Worm (Caenorhabditis elegans) whole organism, L4 larva: ENCODE results near the gene srj-18.

ENCODE experiments used
- R02D3.7 ChIP-seq: fragments of 150-350 bp; sonication (generic microtip); optimal IDR thresholded peaks from 3 replicates; lab custom pipeline; 2014; ENCODE audit warnings: missing biosample characterization, missing genetic modification characterization
- T20F7.1 ChIP-seq: fragments of 200-800 bp; sonication (Bioruptor generic); optimal IDR thresholded peaks from 2 replicates; lab custom pipeline; 2018; ENCODE audit warnings: mild to moderate bottlenecking, missing genetic modification characterization, missing compliant biosample characterization
- T26A8.4 ChIP-seq: fragments of 200-800 bp; sonication (Bioruptor generic); IDR thresholded peaks from 2 replicates; pipeline ENCODE4 v1.3.6; 2022; ENCODE audit warnings: missing genetic modification characterization, missing compliant biosample characterization
- ZK337.2 ChIP-seq: fragments of 200-800 bp; sonication (Bioruptor generic); IDR thresholded peaks from 2 replicates; pipeline ENCODE4 v1.3.6; 2022; ENCODE audit warnings: missing genetic modification reagents, missing genetic modification characterization, missing compliant biosample characterization
- aha-1 ChIP-seq: fragments of 150-350 bp; peaks from one replicate; lab custom pipeline; 2014; ENCODE audit warnings: missing biosample characterization, missing genetic modification characterization
- ceh-28 ChIP-seq: fragments of 150-350 bp; optimal IDR thresholded peaks from 2 replicates; lab custom pipeline; 2014; ENCODE audit warnings: missing biosample characterization, missing genetic modification reagents, missing genetic modification characterization
- ctbp-1 ChIP-seq: fragments of 200-800 bp; sonication (Bioruptor generic); IDR thresholded peaks from 2 replicates; pipeline ENCODE4 v1.3.6; 2022; ENCODE audit warnings: missing genetic modification reagents, missing genetic modification characterization, missing compliant biosample characterization
- daf-12 ChIP-seq: fragments of 150-350 bp; optimal IDR thresholded peaks from 2 replicates; lab custom pipeline; 2014; ENCODE audit warnings: missing biosample characterization, missing genetic modification reagents, missing genetic modification characterization
- daf-16 ChIP-seq, 3 experiments: sonication (generic microtip); optimal IDR thresholded peaks; 2 replicates each; lab custom pipeline; 2016 to 2017; ENCODE audit warnings: missing genetic modification characterization in 3 of 3, missing genetic modification reagents in 3 of 3, mild to moderate bottlenecking in 2 of 3, missing compliant biosample characterization in 2 of 3, missing biosample characterization in 1 of 3, moderate library complexity in 1 of 3
- daf-19 ChIP-seq: fragments of 200-800 bp; sonication (Bioruptor generic); conservative IDR thresholded peaks from 2 replicates; pipeline ENCODE4 v1.3.6; 2022; ENCODE audit warnings: missing genetic modification characterization, missing compliant biosample characterization
- daf-8 ChIP-seq: fragments of 200-800 bp; sonication (Bioruptor generic); IDR thresholded peaks from 2 replicates; pipeline ENCODE4 v1.3.6; 2022; ENCODE audit warnings: missing genetic modification characterization, missing compliant biosample characterization
- dmd-6 ChIP-seq: fragments of 200-800 bp; sonication (Bioruptor generic); IDR thresholded peaks from 2 replicates; pipeline ENCODE4 v1.3.6; 2022; ENCODE audit warnings: missing genetic modification reagents, missing genetic modification characterization, missing compliant biosample characterization
- dmd-8 ChIP-seq: fragments of 200-800 bp; sonication (Bioruptor generic); IDR thresholded peaks from 2 replicates; pipeline ENCODE4 v1.3.6; 2022; ENCODE audit warnings: missing genetic modification characterization, missing compliant biosample characterization
- hlh-11 ChIP-seq: fragments of 200-800 bp; sonication (Bioruptor generic); optimal IDR thresholded peaks from 2 replicates; lab custom pipeline; 2018; ENCODE audit warnings: mild to moderate bottlenecking, missing genetic modification characterization, missing compliant biosample characterization
- lin-1 ChIP-seq: fragments of 200-800 bp; sonication (Bioruptor generic); IDR thresholded peaks from 2 replicates; pipeline ENCODE4 v1.3.6; 2022; ENCODE audit warnings: missing genetic modification reagents, missing genetic modification characterization, missing compliant biosample characterization
- lin-13 ChIP-seq: fragments of 150-350 bp; optimal IDR thresholded peaks from 2 replicates; lab custom pipeline; 2014; ENCODE audit warnings: missing biosample characterization, missing genetic modification reagents, missing genetic modification characterization
- lin-38 ChIP-seq: fragments of 200-800 bp; sonication (Bioruptor generic); IDR thresholded peaks from 2 replicates; pipeline ENCODE4 v1.3.6; 2022; ENCODE audit warnings: missing genetic modification reagents, missing genetic modification characterization, missing compliant biosample characterization
- lin-39 ChIP-seq: fragments of 150-350 bp; optimal IDR thresholded peaks from 2 replicates; lab custom pipeline; 2014; ENCODE audit warnings: missing biosample characterization, missing genetic modification reagents, missing genetic modification characterization
- lsy-2 ChIP-seq, 2 experiments: fragments of 150-350 bp in 1 of 2; sonication (generic microtip) in 1 of 2; optimal IDR thresholded peaks; 2 replicates each; lab custom pipeline; 2014 to 2017; ENCODE audit warnings: missing biosample characterization in 2 of 2, missing genetic modification characterization in 2 of 2
- mdt-29 ChIP-seq: fragments of 200-800 bp; sonication (Bioruptor generic); IDR thresholded peaks from 2 replicates; pipeline ENCODE4 v1.3.6; 2022; ENCODE audit warnings: missing genetic modification reagents, missing genetic modification characterization, missing compliant biosample characterization
- mxl-3 ChIP-seq: fragments of 200-800 bp; sonication (Bioruptor generic); optimal IDR thresholded peaks from 2 replicates; lab custom pipeline; 2018; ENCODE audit warnings: mild to moderate bottlenecking, missing genetic modification characterization, missing compliant biosample characterization
- nhr-102 ChIP-seq: sonication (generic microtip); optimal IDR thresholded peaks from 2 replicates; lab custom pipeline; 2016; ENCODE audit warnings: mild to moderate bottlenecking, missing genetic modification characterization, moderate library complexity, missing compliant biosample characterization
- nhr-11 ChIP-seq: fragments of 150-350 bp; optimal IDR thresholded peaks from 2 replicates; lab custom pipeline; 2014; ENCODE audit warnings: missing biosample characterization, missing genetic modification characterization
- nhr-28 ChIP-seq: fragments of 150-350 bp; optimal IDR thresholded peaks from 2 replicates; lab custom pipeline; 2014; ENCODE audit warnings: missing biosample characterization, missing genetic modification characterization
- nhr-6 ChIP-seq: fragments of 150-350 bp; optimal IDR thresholded peaks from 2 replicates; lab custom pipeline; 2014; ENCODE audit warnings: missing biosample characterization, missing genetic modification characterization
- nhr-77 ChIP-seq: fragments of 150-350 bp; optimal IDR thresholded peaks from 2 replicates; lab custom pipeline; 2014; ENCODE audit warnings: missing biosample characterization, missing genetic modification characterization
- php-3 ChIP-seq: fragments of 200-800 bp; sonication (Bioruptor generic); IDR thresholded peaks from 2 replicates; pipeline ENCODE4 v1.3.6; 2022; ENCODE audit warnings: missing genetic modification reagents, missing genetic modification characterization, missing compliant biosample characterization
- pqm-1 ChIP-seq: sonication (generic microtip); optimal IDR thresholded peaks from 2 replicates; lab custom pipeline; 2017; ENCODE audit warnings: missing biosample characterization, missing genetic modification characterization
- rbr-2 ChIP-seq: sonication (generic microtip); optimal IDR thresholded peaks from 2 replicates; lab custom pipeline; 2016; ENCODE audit warnings: missing genotype, missing genetic modification characterization, missing compliant biosample characterization
- set-16 ChIP-seq: fragments of 200-800 bp; sonication (Bioruptor generic); IDR thresholded peaks from 2 replicates; pipeline ENCODE4 v1.3.6; 2022; ENCODE audit warnings: missing genetic modification reagents, missing genetic modification characterization, missing compliant biosample characterization
- unc-62 ChIP-seq, 3 experiments: fragments of 150-350 bp in 1 of 3; sonication (generic microtip); optimal IDR thresholded peaks in 2 of 3; peaks in 1 of 3; 1 replicate in 1 of 3; 2 replicates in 2 of 3; lab custom pipeline; 2014 to 2017; ENCODE audit warnings: missing biosample characterization in 3 of 3, missing genetic modification characterization in 3 of 3, missing genetic modification reagents in 3 of 3, missing genotype in 1 of 3
- vab-7 ChIP-seq: fragments of 200-800 bp; sonication (Bioruptor generic); IDR thresholded peaks from 2 replicates; pipeline ENCODE4 v1.3.6; 2022; ENCODE audit warnings: missing genetic modification reagents, missing genetic modification characterization, missing compliant biosample characterization
- zip-2 ChIP-seq: fragments of 150-350 bp; optimal IDR thresholded peaks from 2 replicates; lab custom pipeline; 2014; ENCODE audit warnings: missing biosample characterization, missing genetic modification characterization

srj-18 gene

ce11 chrV:2801955-2802354 is 27.8 kb downstream of the srj-18 start:
- TF ChIP-seq lsy-2 (tag; optimal IDR thresholded peaks at IDR 0.05; lab: Kevin White, UChicago) (no peak), T20F7.1 (GFP tag; lab: Kevin White, UChicago) (no peak), unc-62 (GFP tag; optimal IDR thresholded peaks at IDR 0.05 in 1 of 2; lab: Kevin White, UChicago) (peak in 1 of 2 experiments; percentile 89), unc-62 (tag; optimal IDR thresholded peaks at IDR 0.05; lab: Kevin White, UChicago) (no peak), daf-12 (tag; lab: Kevin White, UChicago) (no peak), mdt-29 (no peak), nhr-102 (tag; lab: Kevin White, UChicago) (no peak), daf-16 (GFP tag; optimal IDR thresholded peaks at IDR 0.05; lab: Kevin White, UChicago) (peak in 1 of 2 experiments; percentile 68), daf-16 (tag; optimal IDR thresholded peaks at IDR 0.05; lab: Kevin White, UChicago) (no peak), daf-19 (GFP tag; lab: Robert Waterston, UW) (no peak), lin-39 (tag; lab: Kevin White, UChicago) (no peak), T26A8.4 (GFP tag; lab: Robert Waterston, UW) (no peak), hlh-11 (tag; lab: Kevin White, UChicago) (peak; percentile 14)

- peak; percentile 48 for TF ChIP-seq set-16 (GFP tag; lab: Robert Waterston, UW)
- peak in 1 of 2 experiments; percentile 35 for TF ChIP-seq daf-16 (GFP tag; optimal IDR thresholded peaks at IDR 0.05; lab: Kevin White, UChicago)
- TF ChIP-seq daf-16 (tag; optimal IDR thresholded peaks at IDR 0.05; lab: Kevin White, UChicago): no peak
- peak; percentile 11 for TF ChIP-seq hlh-11 (tag; lab: Kevin White, UChicago)
- TF ChIP-seq daf-8 (GFP tag; lab: Robert Waterston, UW): no peak
Measured at ce11 chrV:2803258-2803657, 29.1 kb downstream of the srj-18 start.

- peak; percentile 78 for TF ChIP-seq aha-1 (tag; lab: Kevin White, UChicago)
- no peak for TF ChIP-seq lin-13 (GFP tag; lab: Kevin White, UChicago)
- no peak for TF ChIP-seq mxl-3 (GFP tag; lab: Kevin White, UChicago)
Measured at ce11 chrV:2807760-2808159, 33.6 kb downstream of the srj-18 start, which contains the start of gene ketn-1. ketn-1 (minus strand) TSS chrV:2807860.

- TF ChIP-seq hlh-11 (tag; lab: Kevin White, UChicago): peak; percentile 9
- 0 out of 2 replicates have a peak, but pooled peaks have one; percentile 17 for TF ChIP-seq set-16 (GFP tag; lab: Robert Waterston, UW)
- no peak for TF ChIP-seq ZK337.2
- TF ChIP-seq vab-7 (GFP tag; lab: Robert Waterston, UW): no peak
- no peak for TF ChIP-seq dmd-8 (GFP tag; lab: Robert Waterston, UW)
- peak; percentile 1 for TF ChIP-seq nhr-11
Measured at ce11 chrV:2809443-2809842, 35.3 kb downstream of the srj-18 start.

ce11 chrV:2810164-2810563 is 36.0 kb downstream of the srj-18 start, which contains the start of gene F54E2.1:
F54E2.1 (plus strand) TSS chrV:2810398.
- TF ChIP-seq php-3 (peak; percentile 23; the same call in 1 of the 2 replicates), nhr-28 (tag; lab: Kevin White, UChicago) (peak; percentile 69), nhr-77 (tag; lab: Kevin White, UChicago) (no peak), daf-16 (GFP tag; optimal IDR thresholded peaks at IDR 0.05; lab: Kevin White, UChicago) (no peak), daf-16 (tag; optimal IDR thresholded peaks at IDR 0.05; lab: Kevin White, UChicago) (peak; percentile 66), nhr-6 (tag; lab: Kevin White, UChicago) (peak; percentile 44), lin-1 (GFP tag; lab: Robert Waterston, UW) (0 out of 2 replicates have a peak, but pooled peaks have one; percentile 23), dmd-6 (GFP tag; lab: Robert Waterston, UW) (peak; percentile 81), pqm-1 (peak; percentile 99), R02D3.7 (no peak)

ce11 chrV:2813856-2814255 is 39.7 kb downstream of the srj-18 start, which contains the start of gene F54E2.9:
F54E2.9 (minus strand) TSS chrV:2813987.
- TF ChIP-seq lin-38 (GFP tag; lab: Robert Waterston, UW) (no peak), ceh-28 (tag; lab: Kevin White, UChicago) (no peak), rbr-2 (tag; lab: Kevin White, UChicago) (no peak), ctbp-1 (no peak), zip-2 (tag; lab: Kevin White, UChicago) (no peak)
- TF ChIP-seq, all 104 proteins: peak for 0
